Worm (Caenorhabditis elegans) whole organism, L3 larva: ENCODE measurements around the gene pax-3.

Experiments used
- R02D3.7 ChIP-seq: fragments of 150-350 bp; optimal IDR thresholded peaks from 2 replicates; lab custom pipeline; 2014; ENCODE audit warnings: missing biosample characterization, missing genetic modification characterization
- ZK546.5 ChIP-seq: sonication (generic microtip); optimal IDR thresholded peaks from 2 replicates; lab custom pipeline; 2017; ENCODE audit warnings: missing biosample characterization, missing genetic modification characterization
- aly-2 ChIP-seq: fragments of 150-350 bp; optimal IDR thresholded peaks from 2 replicates; lab custom pipeline; 2014; ENCODE audit warnings: missing biosample characterization, missing genetic modification characterization
- ama-1 ChIP-seq: fragments of 150-350 bp; optimal IDR thresholded peaks from 2 replicates; lab custom pipeline; 2018
- ceh-16 ChIP-seq: sonication (generic microtip); optimal IDR thresholded peaks from 2 replicates; lab custom pipeline; 2017; ENCODE audit warnings: missing biosample characterization, missing genetic modification characterization
- ceh-28 ChIP-seq: fragments of 150-350 bp; optimal IDR thresholded peaks from 2 replicates; lab custom pipeline; 2014; ENCODE audit warnings: missing biosample characterization, missing genetic modification reagents, missing genetic modification characterization
- ceh-82 ChIP-seq: fragments of 150-350 bp; optimal IDR thresholded peaks from 2 replicates; lab custom pipeline; 2014; ENCODE audit warnings: missing biosample characterization, missing genetic modification characterization
- ceh-9 ChIP-seq: sonication (generic microtip); optimal IDR thresholded peaks from 2 replicates; lab custom pipeline; 2018; ENCODE audit warnings: missing biosample characterization, missing genetic modification characterization
- daf-12 ChIP-seq: fragments of 150-350 bp; optimal IDR thresholded peaks from 2 replicates; lab custom pipeline; 2014; ENCODE audit warnings: missing biosample characterization, missing genetic modification reagents, missing genetic modification characterization
- egl-27 ChIP-seq: sonication (generic microtip); optimal IDR thresholded peaks from 4 replicates; lab custom pipeline; 2017; ENCODE audit warnings: missing biosample characterization, missing genetic modification reagents, missing genetic modification characterization
- egl-5 ChIP-seq: fragments of 150-350 bp; optimal IDR thresholded peaks from 2 replicates; lab custom pipeline; 2017; ENCODE audit warnings: missing biosample characterization, missing genetic modification reagents, missing genetic modification characterization, inconsistent platforms
- elt-1 ChIP-seq: fragments of 150-350 bp; optimal IDR thresholded peaks from 2 replicates; lab custom pipeline; 2014; ENCODE audit warnings: missing biosample characterization, missing genetic modification characterization
- elt-2 ChIP-seq: sonication (generic microtip); optimal IDR thresholded peaks from 2 replicates; lab custom pipeline; 2016; ENCODE audit warnings: missing genetic modification reagents, mild to moderate bottlenecking, missing genetic modification characterization, missing compliant biosample characterization
- elt-3 ChIP-seq, 3 experiments: fragments of 150-350 bp in 1 of 3; sonication (generic microtip) in 2 of 3; optimal IDR thresholded peaks; 2 replicates in 2 of 3; 4 replicates in 1 of 3; lab custom pipeline; 2014 to 2017; ENCODE audit warnings: missing biosample characterization in 3 of 3, missing genetic modification characterization in 3 of 3
- eor-1 ChIP-seq, 2 experiments: fragments of 150-350 bp; optimal IDR thresholded peaks; 2 replicates each; lab custom pipeline; 2014 to 2018; ENCODE audit warnings: missing biosample characterization in 2 of 2, missing genetic modification characterization in 2 of 2
- fkh-10 ChIP-seq: sonication (generic microtip); optimal IDR thresholded peaks from 2 replicates; lab custom pipeline; 2017; ENCODE audit warnings: missing biosample characterization, missing genetic modification reagents, missing genetic modification characterization
- fkh-2 ChIP-seq: fragments of 150-350 bp; optimal IDR thresholded peaks from 2 replicates; lab custom pipeline; 2014; ENCODE audit warnings: missing biosample characterization, missing genetic modification reagents, missing genetic modification characterization
- fos-1 ChIP-seq: fragments of 150-350 bp; optimal IDR thresholded peaks from 2 replicates; lab custom pipeline; 2014; ENCODE audit warnings: missing biosample characterization, missing genetic modification characterization
- hmg-11 ChIP-seq: sonication (generic microtip); optimal IDR thresholded peaks from 2 replicates; lab custom pipeline; 2016; ENCODE audit warnings: missing genetic modification characterization, missing compliant biosample characterization
- jun-1 ChIP-seq: fragments of 150-350 bp; optimal IDR thresholded peaks from 2 replicates; lab custom pipeline; 2014; ENCODE audit warnings: missing biosample characterization, missing genetic modification reagents, missing genetic modification characterization
- lin-15B ChIP-seq: fragments of 150-350 bp; optimal IDR thresholded peaks from 2 replicates; lab custom pipeline; 2014; ENCODE audit warnings: missing biosample characterization, missing genetic modification characterization
- lin-39 ChIP-seq: fragments of 150-350 bp; optimal IDR thresholded peaks from 2 replicates; lab custom pipeline; 2018; ENCODE audit warnings: missing biosample characterization, missing genetic modification reagents, missing genetic modification characterization
- lsy-12 ChIP-seq: sonication (generic microtip); optimal IDR thresholded peaks from 2 replicates; lab custom pipeline; 2016; ENCODE audit warnings: mild to moderate bottlenecking, missing genetic modification characterization, missing compliant biosample characterization
- mdl-1 ChIP-seq: fragments of 150-350 bp; optimal IDR thresholded peaks from 2 replicates; lab custom pipeline; 2014; ENCODE audit warnings: missing biosample characterization, missing genetic modification characterization
- mml-1 ChIP-seq: fragments of 150-350 bp; sonication (generic microtip); optimal IDR thresholded peaks from 3 replicates; lab custom pipeline; 2014; ENCODE audit warnings: missing biosample characterization, missing genetic modification characterization
- nfya-1 ChIP-seq: sonication (generic microtip); optimal IDR thresholded peaks from 2 replicates; lab custom pipeline; 2017; ENCODE audit warnings: missing genetic modification characterization, mild to moderate bottlenecking, missing compliant biosample characterization, antibody characterized with exemption, moderate library complexity; ENCODE audit not compliant: insufficient read depth
- nhr-11 ChIP-seq: fragments of 150-350 bp; optimal IDR thresholded peaks from 2 replicates; lab custom pipeline; 2014; ENCODE audit warnings: missing biosample characterization, missing genetic modification characterization
- nhr-12 ChIP-seq: fragments of 150-350 bp; optimal IDR thresholded peaks from 2 replicates; lab custom pipeline; 2014; ENCODE audit warnings: missing biosample characterization, missing genetic modification characterization
- nhr-23 ChIP-seq: fragments of 150-350 bp; optimal IDR thresholded peaks from 2 replicates; lab custom pipeline; 2014; ENCODE audit warnings: missing biosample characterization, missing genetic modification reagents, missing genetic modification characterization
- nhr-237 ChIP-seq: fragments of 150-350 bp; optimal IDR thresholded peaks from 2 replicates; lab custom pipeline; 2014; ENCODE audit warnings: missing biosample characterization, missing genetic modification characterization
- nhr-25 ChIP-seq: sonication (generic microtip); optimal IDR thresholded peaks from 2 replicates; lab custom pipeline; 2017; ENCODE audit warnings: missing biosample characterization, missing genetic modification characterization
- nhr-28 ChIP-seq: fragments of 150-350 bp; optimal IDR thresholded peaks from 2 replicates; lab custom pipeline; 2014; ENCODE audit warnings: missing biosample characterization, missing genetic modification characterization
- nhr-43 ChIP-seq: sonication (generic microtip); optimal IDR thresholded peaks from 2 replicates; lab custom pipeline; 2016; ENCODE audit warnings: mild to moderate bottlenecking, missing genetic modification characterization, missing compliant biosample characterization; ENCODE audit not compliant: poor library complexity, severe bottlenecking
- nhr-67 ChIP-seq: fragments of 150-350 bp; optimal IDR thresholded peaks from 2 replicates; lab custom pipeline; 2014; ENCODE audit warnings: missing biosample characterization, missing genetic modification characterization
- nhr-76 ChIP-seq: fragments of 150-350 bp; sonication (generic microtip); optimal IDR thresholded peaks from 5 replicates; lab custom pipeline; 2014; ENCODE audit warnings: missing biosample characterization, missing genetic modification characterization
- nhr-77 ChIP-seq: fragments of 150-350 bp; optimal IDR thresholded peaks from 2 replicates; lab custom pipeline; 2014; ENCODE audit warnings: missing biosample characterization, missing genetic modification characterization
- pha-4 ChIP-seq: fragments of 150-350 bp; optimal IDR thresholded peaks from 2 replicates; lab custom pipeline; 2014; ENCODE audit warnings: missing biosample characterization, missing genetic modification reagents, missing genetic modification characterization
- pqm-1 ChIP-seq: fragments of 150-350 bp; optimal IDR thresholded peaks from 2 replicates; lab custom pipeline; 2017; ENCODE audit warnings: missing biosample characterization, missing genetic modification characterization, inconsistent platforms
- sea-2 ChIP-seq: fragments of 150-350 bp; sonication (generic microtip); optimal IDR thresholded peaks from 4 replicates; lab custom pipeline; 2014; ENCODE audit warnings: missing biosample characterization, missing genetic modification reagents, missing genetic modification characterization
- skn-1 ChIP-seq: fragments of 150-350 bp; optimal IDR thresholded peaks from 2 replicates; lab custom pipeline; 2014; ENCODE audit warnings: missing biosample characterization, missing genetic modification characterization
- snpc-4 ChIP-seq: fragments of 150-350 bp; optimal IDR thresholded peaks from 2 replicates; lab custom pipeline; 2014; ENCODE audit warnings: missing biosample characterization, missing genetic modification characterization
- tbx-2 ChIP-seq: sonication (generic microtip); optimal IDR thresholded peaks from 2 replicates; lab custom pipeline; 2016; ENCODE audit warnings: mild to moderate bottlenecking, missing genetic modification characterization, missing compliant biosample characterization
- unc-39 ChIP-seq: sonication (generic microtip); optimal IDR thresholded peaks from 4 replicates; lab custom pipeline; 2017; ENCODE audit warnings: missing biosample characterization, missing genetic modification characterization
- unc-62 ChIP-seq: fragments of 150-350 bp; sonication (generic microtip); optimal IDR thresholded peaks from 4 replicates; lab custom pipeline; 2014; ENCODE audit warnings: missing biosample characterization, missing genetic modification reagents, missing genetic modification characterization
- zag-1 ChIP-seq: fragments of 150-350 bp; optimal IDR thresholded peaks from 2 replicates; lab custom pipeline; 2014; ENCODE audit warnings: missing biosample characterization, missing genetic modification characterization
- ztf-11 ChIP-seq: fragments of 150-350 bp; optimal IDR thresholded peaks from 2 replicates; lab custom pipeline; 2014; ENCODE audit warnings: missing biosample characterization, missing genetic modification characterization
- ztf-4 ChIP-seq: fragments of 150-350 bp; optimal IDR thresholded peaks from 2 replicates; lab custom pipeline; 2014; ENCODE audit warnings: missing biosample characterization, missing genetic modification characterization

The pax-3 gene

ce11 chrII:10168905-10169782, 22.8 kb downstream of the pax-3 start, which contains the start of gene daf-19:
TSS of gene daf-19 (minus strand) at chrII:10169346.
- TF ChIP-seq lin-39 (tag; lab: Kevin White, UChicago) (peak; percentile 43), nhr-12 (no peak), aly-2 (tag; lab: Kevin White, UChicago) (no peak), mml-1 (tag; lab: Kevin White, UChicago) (no peak), ceh-28 (tag; lab: Kevin White, UChicago) (no peak), elt-2 (tag; lab: Kevin White, UChicago) (peak; percentile 47), nhr-28 (tag; lab: Kevin White, UChicago) (no peak), ztf-11 (tag; lab: Kevin White, UChicago) (no peak), ceh-82 (tag; lab: Kevin White, UChicago) (no peak), zag-1 (tag; lab: Kevin White, UChicago) (no peak), hmg-11 (peak; percentile 96), ama-1 (lab: Kevin White, UChicago) (peak; percentile 38), elt-3 (tag; optimal IDR thresholded peaks at IDR 0.05; lab: Kevin White, UChicago) (no peak), unc-39 (tag; lab: Kevin White, UChicago) (no peak), mdl-1 (no peak), pha-4 (tag; lab: Kevin White, UChicago) (peak; percentile 70), daf-12 (tag; lab: Kevin White, UChicago) (no peak), pqm-1 (tag; lab: Kevin White, UChicago) (peak; percentile 4), ztf-4 (tag; lab: Kevin White, UChicago) (no peak), nhr-11 (tag; lab: Kevin White, UChicago) (peak; percentile 95), skn-1 (no peak), unc-62 (GFP tag; lab: Kevin White, UChicago) (no peak), nhr-76 (no peak), tbx-2 (tag; lab: Kevin White, UChicago) (peak; percentile 46), egl-27 (tag; lab: Kevin White, UChicago) (no peak), snpc-4 (no peak), ZK546.5 (tag; lab: Kevin White, UChicago) (no peak), egl-5 (peak; percentile 20), nhr-23 (tag; lab: Kevin White, UChicago) (peak; percentile 26), lin-15B (peak; percentile 55), nhr-67 (no peak), fos-1 (tag; lab: Kevin White, UChicago) (no peak), nhr-25 (tag; lab: Kevin White, UChicago) (peak; percentile 7), fkh-10 (GFP tag; lab: Kevin White, UChicago) (peak; percentile 4), nhr-43 (tag; lab: Kevin White, UChicago) (no peak), lsy-12 (peak; percentile 19), nhr-237 (no peak), sea-2 (no peak), elt-1 (tag; lab: Kevin White, UChicago) (no peak), ceh-9 (no peak), ceh-16 (tag; lab: Kevin White, UChicago) (no peak), fkh-2 (tag; lab: Kevin White, UChicago) (no peak), eor-1 (tag; optimal IDR thresholded peaks at IDR 0.05; lab: Kevin White, UChicago) (no peak), R02D3.7 (tag; lab: Kevin White, UChicago) (no peak), nfya-1 (tag; lab: Kevin White, UChicago) (peak; percentile 76), jun-1 (tag; lab: Kevin White, UChicago) (no peak), nhr-77 (tag; lab: Kevin White, UChicago) (no peak)
